Fruit fly (Drosophila melanogaster) whole organism, wandering third instar larva: ENCODE data around the gene ND-30.

Source experiments
- ey ChIP-seq: fragments of 200-800 bp; sonication (Bioruptor generic); optimal IDR thresholded peaks from 2 replicates; lab custom pipeline; 2016; ENCODE audit warnings: missing biosample characterization, missing genetic modification characterization
- h ChIP-seq: fragments of 200-800 bp; sonication (Bioruptor generic); optimal IDR thresholded peaks from 3 replicates; lab custom pipeline; 2016; ENCODE audit warnings: missing biosample characterization, mild to moderate bottlenecking, missing genetic modification characterization
- pan ChIP-seq: fragments of >200 bp; optimal IDR thresholded peaks from 2 replicates; lab custom pipeline; 2017
- psq ChIP-seq: fragments of 200-800 bp; sonication (Bioruptor generic); optimal IDR thresholded peaks from 3 replicates; lab custom pipeline; 2017; ENCODE audit warnings: missing biosample characterization, mild to moderate bottlenecking, missing genetic modification characterization, moderate library complexity

dm6 chr3L:3134064-3134545 is 25.3 kb downstream of the ND-30 start:
- TF ChIP-seq ey (GFP tag; lab: Kevin White, UChicago) (no peak), pan (lab: Kevin White, UChicago) (no peak), psq (GFP tag; lab: Kevin White, UChicago) (no peak), h (GFP tag; lab: Kevin White, UChicago) (peak; percentile 38)
